Worm (Caenorhabditis elegans) whole organism, L1 larva: Measurements from ENCODE around the gene vit-4.
A peak's percentile ranks its signal among the peaks of the same experiment; 100 is the strongest.

Source experiments
- C04F5.9 ChIP-seq: sonication (generic microtip); optimal IDR thresholded peaks from 2 replicates; lab custom pipeline; 2016; ENCODE audit warnings: missing genetic modification characterization, missing compliant biosample characterization
- C16A3.4 ChIP-seq: fragments of 150-350 bp; optimal IDR thresholded peaks from 2 replicates; lab custom pipeline; 2014; ENCODE audit warnings: missing biosample characterization, missing genetic modification characterization
- C34B4.2 ChIP-seq: sonication (generic microtip); optimal IDR thresholded peaks from 2 replicates; lab custom pipeline; 2017; ENCODE audit warnings: mild to moderate bottlenecking, missing genetic modification characterization, missing compliant biosample characterization
- alr-1 ChIP-seq: fragments of 200-800 bp; sonication (Bioruptor generic); optimal IDR thresholded peaks from 2 replicates; lab custom pipeline; 2018; ENCODE audit warnings: borderline replicate concordance, mild to moderate bottlenecking, missing genetic modification characterization, missing compliant biosample characterization
- aly-2 ChIP-seq: fragments of 150-350 bp; optimal IDR thresholded peaks from 2 replicates; lab custom pipeline; 2014; ENCODE audit warnings: missing biosample characterization, missing genetic modification characterization
- ama-1 ChIP-seq: fragments of 150-350 bp; optimal IDR thresholded peaks from 2 replicates; lab custom pipeline; 2014
- ceh-63 ChIP-seq: fragments of 200-800 bp; sonication (Bioruptor generic); optimal IDR thresholded peaks from 2 replicates; lab custom pipeline; 2018; ENCODE audit warnings: mild to moderate bottlenecking, missing genetic modification characterization, missing compliant biosample characterization
- ceh-88 ChIP-seq: fragments of 200-800 bp; sonication (Bioruptor generic); IDR thresholded peaks from 2 replicates; pipeline ENCODE4 v1.3.6; 2022; ENCODE audit warnings: missing genetic modification characterization, missing compliant biosample characterization
- ceh-90 ChIP-seq: sonication (generic microtip); optimal IDR thresholded peaks from 2 replicates; lab custom pipeline; 2016; ENCODE audit warnings: missing genetic modification characterization, missing compliant biosample characterization
- ces-1 ChIP-seq: fragments of 150-350 bp; optimal IDR thresholded peaks from 2 replicates; lab custom pipeline; 2014; ENCODE audit warnings: missing biosample characterization, missing genetic modification reagents, missing genetic modification characterization
- dpl-1 ChIP-seq, 3 experiments: fragments of 150-350 bp in 2 of 3; sonication (generic microtip) in 1 of 3; optimal IDR thresholded peaks; 2 replicates each; lab custom pipeline; 2014 to 2017; ENCODE audit warnings: missing biosample characterization in 3 of 3, missing genetic modification characterization in 3 of 3, missing genetic modification reagents in 3 of 3
- efl-1 ChIP-seq, 4 experiments: fragments of 150-350 bp; optimal IDR thresholded peaks in 3 of 4; peaks in 1 of 4; 1 replicate in 1 of 4; 2 replicates in 3 of 4; lab custom pipeline; 2014; ENCODE audit warnings: missing biosample characterization in 2 of 4, missing genetic modification characterization in 2 of 4, missing genetic modification reagents in 2 of 4
- efl-3 ChIP-seq: fragments of 200-800 bp; sonication (Bioruptor generic); optimal IDR thresholded peaks from 2 replicates; lab custom pipeline; 2018; ENCODE audit warnings: mild to moderate bottlenecking, missing genetic modification characterization, missing compliant biosample characterization
- fkh-10 ChIP-seq: sonication (generic microtip); optimal IDR thresholded peaks from 2 replicates; lab custom pipeline; 2017; ENCODE audit warnings: missing biosample characterization, missing genetic modification reagents, missing genetic modification characterization
- irx-1 ChIP-seq: sonication (generic microtip); optimal IDR thresholded peaks from 2 replicates; lab custom pipeline; 2016; ENCODE audit warnings: missing genetic modification characterization, missing compliant biosample characterization
- isw-1 ChIP-seq: fragments of 200-800 bp; sonication (Bioruptor generic); IDR thresholded peaks from 2 replicates; pipeline ENCODE4 v1.3.6; 2022; ENCODE audit warnings: missing genetic modification characterization, missing compliant biosample characterization
- lin-14 ChIP-seq: fragments of 200-800 bp; sonication (Bioruptor generic); optimal IDR thresholded peaks from 2 replicates; lab custom pipeline; 2018; ENCODE audit warnings: mild to moderate bottlenecking, missing genetic modification characterization, moderate library complexity, missing compliant biosample characterization
- lin-15B ChIP-seq: fragments of 150-350 bp; sonication (generic microtip); optimal IDR thresholded peaks from 3 replicates; lab custom pipeline; 2014; ENCODE audit warnings: missing biosample characterization, missing genetic modification characterization
- lir-3 ChIP-seq: sonication (generic microtip); optimal IDR thresholded peaks from 2 replicates; lab custom pipeline; 2016; ENCODE audit warnings: mild to moderate bottlenecking, missing genetic modification characterization, moderate library complexity, missing compliant biosample characterization; ENCODE audit not compliant: poor library complexity
- lsy-2 ChIP-seq, 2 experiments: fragments of 150-350 bp; optimal IDR thresholded peaks; 2 replicates each; lab custom pipeline; 2014; ENCODE audit warnings: missing biosample characterization in 2 of 2, missing genetic modification characterization in 2 of 2
- mab-9 ChIP-seq: fragments of 200-800 bp; sonication (Bioruptor generic); IDR thresholded peaks from 2 replicates; pipeline ENCODE4 v1.3.6; 2022; ENCODE audit warnings: missing genetic modification reagents, missing genetic modification characterization, missing compliant biosample characterization
- mdl-1 ChIP-seq, 2 experiments: fragments of 150-350 bp; optimal IDR thresholded peaks; 2 replicates each; lab custom pipeline; 2014 to 2017; ENCODE audit warnings: missing biosample characterization in 2 of 2, missing genetic modification characterization in 2 of 2, inconsistent platforms in 1 of 2
- nhr-12 ChIP-seq: sonication (generic microtip); optimal IDR thresholded peaks from 2 replicates; lab custom pipeline; 2017; ENCODE audit warnings: missing biosample characterization, missing genetic modification characterization
- nhr-19 ChIP-seq: fragments of 200-800 bp; sonication (Bioruptor generic); conservative IDR thresholded peaks from 2 replicates; pipeline ENCODE4 v1.3.6; 2022; ENCODE audit warnings: missing genetic modification characterization, missing compliant biosample characterization
- nhr-20 ChIP-seq: sonication (generic microtip); optimal IDR thresholded peaks from 2 replicates; lab custom pipeline; 2016; ENCODE audit warnings: mild to moderate bottlenecking, missing genetic modification characterization, missing compliant biosample characterization
- nhr-237 ChIP-seq: fragments of 150-350 bp; optimal IDR thresholded peaks from 2 replicates; lab custom pipeline; 2014; ENCODE audit warnings: missing biosample characterization, missing genetic modification characterization
- nhr-28 ChIP-seq: fragments of 150-350 bp; optimal IDR thresholded peaks from 2 replicates; lab custom pipeline; 2014; ENCODE audit warnings: missing biosample characterization, missing genetic modification characterization
- nhr-47 ChIP-seq: sonication (generic microtip); optimal IDR thresholded peaks from 2 replicates; lab custom pipeline; 2016; ENCODE audit warnings: mild to moderate bottlenecking, missing genetic modification characterization, moderate library complexity, missing compliant biosample characterization
- nhr-71 ChIP-seq: sonication (generic microtip); optimal IDR thresholded peaks from 2 replicates; lab custom pipeline; 2016; ENCODE audit warnings: mild to moderate bottlenecking, missing genetic modification characterization, moderate library complexity, missing compliant biosample characterization
- nhr-84 ChIP-seq: sonication (generic microtip); optimal IDR thresholded peaks from 2 replicates; lab custom pipeline; 2017; ENCODE audit warnings: missing biosample characterization, missing genetic modification characterization
- nhr-85 ChIP-seq: sonication (generic microtip); peaks from one replicate; lab custom pipeline; 2016; ENCODE audit warnings: missing genetic modification characterization, inconsistent platforms, missing compliant biosample characterization
- pag-3 ChIP-seq: sonication (generic microtip); optimal IDR thresholded peaks from 2 replicates; lab custom pipeline; 2017; ENCODE audit warnings: missing genetic modification characterization, mild to moderate bottlenecking, missing compliant biosample characterization, antibody characterized with exemption, borderline replicate concordance; ENCODE audit not compliant: insufficient read depth
- pax-3 ChIP-seq: fragments of 200-800 bp; sonication (Bioruptor generic); optimal IDR thresholded peaks from 2 replicates; lab custom pipeline; 2018; ENCODE audit warnings: mild to moderate bottlenecking, missing genetic modification characterization, moderate library complexity, missing compliant biosample characterization
- rnt-1 ChIP-seq: sonication (generic microtip); optimal IDR thresholded peaks from 2 replicates; lab custom pipeline; 2016; ENCODE audit warnings: mild to moderate bottlenecking, missing genetic modification characterization, moderate library complexity, missing compliant biosample characterization
- skn-1 ChIP-seq: fragments of 150-350 bp; optimal IDR thresholded peaks from 2 replicates; lab custom pipeline; 2014; ENCODE audit warnings: missing biosample characterization, missing genetic modification characterization
- snpc-4 ChIP-seq: fragments of 150-350 bp; optimal IDR thresholded peaks from 2 replicates; lab custom pipeline; 2014; ENCODE audit warnings: missing biosample characterization, missing genetic modification characterization
- snu-23 ChIP-seq: sonication (generic microtip); optimal IDR thresholded peaks from 2 replicates; lab custom pipeline; 2016; ENCODE audit warnings: missing genetic modification characterization, missing compliant biosample characterization
- sox-4 ChIP-seq: sonication (generic microtip); optimal IDR thresholded peaks from 2 replicates; lab custom pipeline; 2016; ENCODE audit warnings: missing genetic modification characterization, missing compliant biosample characterization
- swsn-7 ChIP-seq: sonication (generic microtip); optimal IDR thresholded peaks from 2 replicates; lab custom pipeline; 2016; ENCODE audit warnings: missing genetic modification characterization, missing compliant biosample characterization
- unc-130 ChIP-seq: fragments of 150-350 bp; optimal IDR thresholded peaks from 2 replicates; lab custom pipeline; 2017; ENCODE audit warnings: missing biosample characterization, missing genetic modification characterization, inconsistent platforms
- zag-1 ChIP-seq: fragments of 150-350 bp; optimal IDR thresholded peaks from 2 replicates; lab custom pipeline; 2014; ENCODE audit warnings: missing biosample characterization, missing genetic modification characterization
- zip-4 ChIP-seq: fragments of 200-800 bp; sonication (Bioruptor generic); optimal IDR thresholded peaks from 2 replicates; lab custom pipeline; 2018; ENCODE audit warnings: mild to moderate bottlenecking, missing genetic modification characterization, moderate library complexity, missing compliant biosample characterization
- ztf-11 ChIP-seq, 2 experiments: sonication (generic microtip); optimal IDR thresholded peaks; 2 replicates each; lab custom pipeline; 2016 to 2017; ENCODE audit warnings: missing genetic modification characterization in 2 of 2, missing biosample characterization in 1 of 2, missing compliant biosample characterization in 1 of 2

Gene vit-4

ce11 chrX:3605727-3606126 lies 42.0 kb upstream of the vit-4 start, which contains the start of gene C18B2.4 (continued):
- peak; percentile 91 for TF ChIP-seq pag-3
- no peak for TF ChIP-seq nhr-28 (tag; lab: Kevin White, UChicago)
- no peak for TF ChIP-seq ceh-63 (GFP tag; lab: Kevin White, UChicago)
- TF ChIP-seq nhr-12 (tag; lab: Kevin White, UChicago): no peak
- no peak for TF ChIP-seq ceh-90 (tag; lab: Kevin White, UChicago)
- TF ChIP-seq nhr-20: peak; percentile 67
- TF ChIP-seq C34B4.2: no peak
- peak; percentile 58 for TF ChIP-seq isw-1
- TF ChIP-seq irx-1 (tag; lab: Kevin White, UChicago): peak; percentile 23
- no peak for TF ChIP-seq fkh-10
- TF ChIP-seq ztf-11 (tag; optimal IDR thresholded peaks at IDR 0.05; lab: Kevin White, UChicago): peak in 1 of 2 experiments; percentile 4
- peak; percentile 43 to 66 for TF ChIP-seq efl-1 (optimal IDR thresholded peaks at IDR 0.05; lab: Kevin White, UChicago)
- peak in 1 of 2 experiments; percentile 36 for TF ChIP-seq efl-1 (GFP tag; optimal IDR thresholded peaks at IDR 0.05 in 1 of 2; lab: Kevin White, UChicago)
- TF ChIP-seq lsy-2 (tag; optimal IDR thresholded peaks at IDR 0.05; lab: Kevin White, UChicago): peak; percentile 25 to 74
- TF ChIP-seq C04F5.9 (tag; lab: Kevin White, UChicago): no peak
- TF ChIP-seq nhr-84 (tag; lab: Kevin White, UChicago): no peak
- no peak for TF ChIP-seq ama-1 (lab: Kevin White, UChicago)
- no peak for TF ChIP-seq aly-2
- no peak for TF ChIP-seq zag-1 (tag; lab: Kevin White, UChicago)
- TF ChIP-seq dpl-1 (GFP tag; optimal IDR thresholded peaks at IDR 0.05; lab: Kevin White, UChicago): peak; percentile 15 to 49 (median 29)
- TF ChIP-seq C16A3.4: peak; percentile 80
- no peak for TF ChIP-seq alr-1 (tag; lab: Kevin White, UChicago)
- TF ChIP-seq lir-3: no peak
- no peak for TF ChIP-seq mab-9 (GFP tag; lab: Robert Waterston, UW)
- peak; percentile 80 for TF ChIP-seq snu-23 (GFP tag; lab: Kevin White, UChicago)
- TF ChIP-seq ceh-88: no peak
- TF ChIP-seq lin-15B (tag; lab: Kevin White, UChicago): peak; percentile 43
- TF ChIP-seq nhr-47 (tag; lab: Kevin White, UChicago): peak; percentile 68
- TF ChIP-seq sox-4 (tag; lab: Kevin White, UChicago): no peak
- no peak for TF ChIP-seq nhr-85 (tag; lab: Kevin White, UChicago)
- TF ChIP-seq zip-4 (GFP tag; lab: Kevin White, UChicago): peak; percentile 51

DNA sequence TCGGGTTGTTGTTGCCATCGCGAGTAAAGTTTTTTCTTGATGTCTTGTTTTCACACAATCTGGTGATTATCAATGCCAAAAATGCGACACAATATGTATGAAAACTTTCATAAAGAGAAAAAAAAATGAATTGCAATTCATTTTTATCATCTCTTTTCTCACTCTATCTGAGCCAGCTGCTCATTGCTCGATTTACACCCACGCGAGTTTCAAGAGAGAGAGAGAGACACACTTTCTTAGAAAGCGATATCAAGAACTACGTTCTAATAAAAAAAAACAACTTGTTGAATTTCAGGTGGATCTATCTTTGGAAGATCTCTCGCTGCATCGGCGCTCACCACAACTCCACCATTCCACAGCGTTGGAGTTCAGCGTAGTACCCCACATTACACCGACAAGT lies 38.9 kb upstream of the vit-4 start:
- TF ChIP-seq skn-1 (tag; lab: Kevin White, UChicago): no peak
- TF ChIP-seq lin-14 (GFP tag; lab: Kevin White, UChicago): peak; percentile 55
- no peak for TF ChIP-seq nhr-237 (tag; lab: Kevin White, UChicago)
- no peak for TF ChIP-seq unc-130 (tag; lab: Kevin White, UChicago)
- no peak for TF ChIP-seq alr-1 (tag; lab: Kevin White, UChicago)
- peak; percentile 48 for TF ChIP-seq nhr-71 (tag; lab: Kevin White, UChicago)
- no peak for TF ChIP-seq ces-1 (GFP tag; lab: Kevin White, UChicago)
- TF ChIP-seq mdl-1 (tag; optimal IDR thresholded peaks at IDR 0.05; lab: Kevin White, UChicago): no peak
- no peak for TF ChIP-seq swsn-7
- TF ChIP-seq ceh-90 (tag; lab: Kevin White, UChicago): no peak
- TF ChIP-seq pax-3 (tag; lab: Kevin White, UChicago): no peak
- no peak for TF ChIP-seq snpc-4 (tag; lab: Kevin White, UChicago)
- TF ChIP-seq nhr-19 (GFP tag; lab: Robert Waterston, UW): 0 out of 2 replicates have a peak, but pooled peaks have one; percentile 8
- TF ChIP-seq rnt-1 (tag; lab: Kevin White, UChicago): peak; percentile 54
- no peak for TF ChIP-seq aly-2
- TF ChIP-seq efl-3 (GFP tag; lab: Kevin White, UChicago): no peak
